Worm (Caenorhabditis elegans) whole organism, mixed stage, embryonic: ENCODE results near the gene col-178.

ENCODE experiments used
- M03D4.4 ChIP-seq: sonication (generic microtip); optimal IDR thresholded peaks from 2 replicates; lab custom pipeline; 2017; ENCODE audit warnings: mild to moderate bottlenecking, missing genetic modification characterization, missing compliant biosample characterization
- bed-3 ChIP-seq: fragments of 200-800 bp; sonication (Bioruptor generic); optimal IDR thresholded peaks from 3 replicates; lab custom pipeline; 2018; ENCODE audit warnings: mild to moderate bottlenecking, missing genetic modification characterization, moderate library complexity, missing compliant biosample characterization
- blmp-1 ChIP-seq: fragments of 150-350 bp; optimal IDR thresholded peaks from 2 replicates; lab custom pipeline; 2014; ENCODE audit warnings: missing biosample characterization, missing genetic modification characterization
- ceh-39 ChIP-seq: fragments of 150-350 bp; optimal IDR thresholded peaks from 2 replicates; lab custom pipeline; 2014; ENCODE audit warnings: missing biosample characterization, missing genetic modification characterization
- ceh-43 ChIP-seq: fragments of 200-800 bp; sonication (Bioruptor generic); optimal IDR thresholded peaks from 2 replicates; lab custom pipeline; 2018; ENCODE audit warnings: mild to moderate bottlenecking, missing genetic modification characterization, moderate library complexity, missing compliant biosample characterization
- ceh-83 ChIP-seq: fragments of 200-800 bp; sonication (Bioruptor generic); optimal IDR thresholded peaks from 2 replicates; lab custom pipeline; 2018; ENCODE audit warnings: mild to moderate bottlenecking, missing genetic modification characterization, missing compliant biosample characterization
- cnd-1 ChIP-seq: fragments of 200-800 bp; sonication (Bioruptor generic); optimal IDR thresholded peaks from 2 replicates; lab custom pipeline; 2018; ENCODE audit warnings: mild to moderate bottlenecking, missing genetic modification characterization, missing compliant biosample characterization
- drap-1 ChIP-seq: fragments of 200-800 bp; sonication (Bioruptor generic); optimal IDR thresholded peaks from 3 replicates; lab custom pipeline; 2018; ENCODE audit warnings: mild to moderate bottlenecking, missing genetic modification characterization, missing compliant biosample characterization
- elt-1 ChIP-seq: sonication (generic microtip); optimal IDR thresholded peaks from 2 replicates; lab custom pipeline; 2017; ENCODE audit warnings: missing genetic modification characterization, mild to moderate bottlenecking, missing compliant biosample characterization, antibody characterized with exemption, moderate library complexity, borderline replicate concordance; ENCODE audit not compliant: insufficient read depth
- flh-1 ChIP-seq: fragments of 200-800 bp; sonication (Bioruptor generic); optimal IDR thresholded peaks from 2 replicates; lab custom pipeline; 2018; ENCODE audit warnings: mild to moderate bottlenecking, missing genetic modification characterization, moderate library complexity, missing compliant biosample characterization
- ham-2 ChIP-seq: fragments of 200-800 bp; sonication (Bioruptor generic); optimal IDR thresholded peaks from 2 replicates; lab custom pipeline; 2018; ENCODE audit warnings: mild to moderate bottlenecking, missing genetic modification characterization, missing compliant biosample characterization
- hlh-1 ChIP-seq: fragments of 150-350 bp; optimal IDR thresholded peaks from 2 replicates; lab custom pipeline; 2014; ENCODE audit warnings: missing biosample characterization, missing genetic modification reagents, missing genetic modification characterization
- lin-13 ChIP-seq: fragments of 150-350 bp; optimal IDR thresholded peaks from 2 replicates; lab custom pipeline; 2014; ENCODE audit warnings: missing biosample characterization, missing genetic modification characterization
- lin-32 ChIP-seq: fragments of 200-800 bp; sonication (Bioruptor generic); optimal IDR thresholded peaks from 2 replicates; lab custom pipeline; 2018; ENCODE audit warnings: mild to moderate bottlenecking, missing genetic modification characterization, missing compliant biosample characterization
- lsy-2 ChIP-seq: fragments of 150-350 bp; optimal IDR thresholded peaks from 2 replicates; lab custom pipeline; 2014; ENCODE audit warnings: missing biosample characterization, missing genetic modification characterization
- mep-1 ChIP-seq: fragments of 150-350 bp; optimal IDR thresholded peaks from 2 replicates; lab custom pipeline; 2017; ENCODE audit warnings: missing biosample characterization, missing genetic modification reagents, missing genetic modification characterization, inconsistent platforms
- mls-2 ChIP-seq: sonication (generic microtip); optimal IDR thresholded peaks from 2 replicates; lab custom pipeline; 2016; ENCODE audit warnings: mild to moderate bottlenecking, missing genetic modification characterization, moderate library complexity, missing compliant biosample characterization
- nhr-12 ChIP-seq: fragments of 150-350 bp; optimal IDR thresholded peaks from 2 replicates; lab custom pipeline; 2014; ENCODE audit warnings: missing biosample characterization, missing genetic modification characterization
- nhr-2 ChIP-seq: fragments of 150-350 bp; optimal IDR thresholded peaks from 2 replicates; lab custom pipeline; 2014; ENCODE audit warnings: missing biosample characterization, missing genetic modification characterization
- nhr-237 ChIP-seq: fragments of 150-350 bp; optimal IDR thresholded peaks from 2 replicates; lab custom pipeline; 2014; ENCODE audit warnings: missing biosample characterization, missing genetic modification characterization
- nhr-28 ChIP-seq: fragments of 150-350 bp; optimal IDR thresholded peaks from 2 replicates; lab custom pipeline; 2014; ENCODE audit warnings: missing biosample characterization, missing genetic modification characterization
- nhr-76 ChIP-seq: sonication (generic microtip); optimal IDR thresholded peaks from 2 replicates; lab custom pipeline; 2017; ENCODE audit warnings: missing biosample characterization, missing genetic modification characterization
- pha-4 ChIP-seq: fragments of 150-350 bp; optimal IDR thresholded peaks from 2 replicates; lab custom pipeline; 2018; ENCODE audit warnings: missing biosample characterization, missing genetic modification reagents, missing genetic modification characterization
- sem-2 ChIP-seq: fragments of 200-800 bp; sonication (Bioruptor generic); optimal IDR thresholded peaks from 2 replicates; lab custom pipeline; 2018; ENCODE audit warnings: mild to moderate bottlenecking, missing genetic modification characterization, missing compliant biosample characterization
- snpc-4 ChIP-seq: fragments of 150-350 bp; optimal IDR thresholded peaks from 2 replicates; lab custom pipeline; 2014; ENCODE audit warnings: missing biosample characterization, missing genetic modification characterization
- sptf-1 ChIP-seq: sonication (generic microtip); optimal IDR thresholded peaks from 2 replicates; lab custom pipeline; 2017; ENCODE audit warnings: mild to moderate bottlenecking, missing genetic modification characterization, moderate library complexity, missing compliant biosample characterization
- tbx-8 ChIP-seq: fragments of 200-800 bp; sonication (Bioruptor generic); optimal IDR thresholded peaks from 2 replicates; lab custom pipeline; 2018; ENCODE audit warnings: mild to moderate bottlenecking, missing genetic modification characterization, moderate library complexity, missing compliant biosample characterization
- unc-120 ChIP-seq: sonication (generic microtip); optimal IDR thresholded peaks from 2 replicates; lab custom pipeline; 2017; ENCODE audit warnings: missing genetic modification characterization, missing compliant biosample characterization; ENCODE audit not compliant: poor library complexity, severe bottlenecking
- unc-39 ChIP-seq: fragments of 150-350 bp; optimal IDR thresholded peaks from 2 replicates; lab custom pipeline; 2014; ENCODE audit warnings: missing biosample characterization, missing genetic modification characterization
- zip-8 ChIP-seq: fragments of 150-350 bp; optimal IDR thresholded peaks from 2 replicates; lab custom pipeline; 2014; ENCODE audit warnings: missing biosample characterization, missing genetic modification characterization
- ztf-11 ChIP-seq: fragments of 150-350 bp; optimal IDR thresholded peaks from 2 replicates; lab custom pipeline; 2014; ENCODE audit warnings: missing biosample characterization, missing genetic modification characterization

The col-178 gene

ce11 chrX:11226595-11226994 is 27.3 kb downstream of the col-178 start, which contains the start of gene C34F6.12:
TSS of gene C34F6.12 (minus strand) at chrX:11226695.
- TF ChIP-seq ham-2 (GFP tag; lab: Kevin White, UChicago): no peak
- no peak for TF ChIP-seq lsy-2 (tag; lab: Kevin White, UChicago)
- TF ChIP-seq ceh-39: no peak
- TF ChIP-seq zip-8: no peak
- TF ChIP-seq bed-3 (GFP tag; lab: Kevin White, UChicago): no peak
- no peak for TF ChIP-seq snpc-4 (tag; lab: Kevin White, UChicago)
- TF ChIP-seq ceh-83 (GFP tag; lab: Kevin White, UChicago): no peak
- TF ChIP-seq drap-1 (GFP tag; lab: Kevin White, UChicago): no peak
- TF ChIP-seq pha-4 (tag; lab: Kevin White, UChicago): no peak
- TF ChIP-seq M03D4.4 (tag; lab: Kevin White, UChicago): no peak
- no peak for TF ChIP-seq unc-39
- no peak for TF ChIP-seq mls-2 (tag; lab: Kevin White, UChicago)
- no peak for TF ChIP-seq sptf-1
- TF ChIP-seq elt-1: no peak
- no peak for TF ChIP-seq mep-1 (tag; lab: Kevin White, UChicago)
- TF ChIP-seq cnd-1 (tag; lab: Kevin White, UChicago): no peak
- no peak for TF ChIP-seq nhr-2 (tag; lab: Kevin White, UChicago)
- no peak for TF ChIP-seq nhr-76 (tag; lab: Kevin White, UChicago)

- TF ChIP-seq pha-4 (tag; lab: Kevin White, UChicago): no peak
- no peak for TF ChIP-seq flh-1 (GFP tag; lab: Kevin White, UChicago)
- TF ChIP-seq nhr-28: no peak
- TF ChIP-seq mls-2 (tag; lab: Kevin White, UChicago): no peak
- no peak for TF ChIP-seq zip-8
- no peak for TF ChIP-seq M03D4.4 (tag; lab: Kevin White, UChicago)
- no peak for TF ChIP-seq nhr-12 (tag; lab: Kevin White, UChicago)
- no peak for TF ChIP-seq drap-1 (GFP tag; lab: Kevin White, UChicago)
- no peak for TF ChIP-seq lin-32 (GFP tag; lab: Kevin White, UChicago)
- no peak for TF ChIP-seq mep-1 (tag; lab: Kevin White, UChicago)
- TF ChIP-seq tbx-8: no peak
- no peak for TF ChIP-seq snpc-4 (tag; lab: Kevin White, UChicago)
- no peak for TF ChIP-seq ceh-43
- TF ChIP-seq ceh-83 (GFP tag; lab: Kevin White, UChicago): no peak
- no peak for TF ChIP-seq sptf-1
- TF ChIP-seq nhr-237 (tag; lab: Kevin White, UChicago): no peak
- TF ChIP-seq ham-2 (GFP tag; lab: Kevin White, UChicago): no peak
- no peak for TF ChIP-seq hlh-1
- no peak for TF ChIP-seq lin-13
- TF ChIP-seq, all 35 proteins: peak for 0
Observed at ce11 chrX:11240585-11241115, 41.4 kb downstream of the col-178 start, which contains the start of gene C34F6.10. TSS of gene C34F6.10 (minus strand) at chrX:11240635.

DNA sequence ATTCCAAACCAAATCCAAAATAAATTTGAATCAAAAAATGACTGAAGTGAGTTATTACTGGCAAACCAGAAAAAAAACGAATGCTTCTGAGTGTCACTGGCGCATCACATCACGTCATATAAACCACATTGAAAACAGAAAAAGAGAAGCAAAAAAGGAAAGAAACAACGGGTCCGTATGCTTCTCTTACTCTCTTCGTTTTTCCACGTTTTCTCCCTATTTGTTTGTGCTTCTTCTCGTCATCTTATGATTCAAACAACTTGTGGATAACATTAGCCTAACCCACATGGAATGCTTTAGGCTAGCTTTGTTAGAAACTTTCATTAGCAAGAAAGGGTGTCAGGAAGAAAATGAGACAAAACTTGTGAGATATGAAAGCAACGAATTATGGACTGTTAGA is 42.2 kb downstream of the col-178 start:
- TF ChIP-seq drap-1 (GFP tag; lab: Kevin White, UChicago) (no peak), nhr-76 (tag; lab: Kevin White, UChicago) (no peak), blmp-1 (no peak), nhr-237 (tag; lab: Kevin White, UChicago) (no peak), lin-13 (no peak), mep-1 (tag; lab: Kevin White, UChicago) (no peak), unc-120 (tag; lab: Kevin White, UChicago) (no peak), sptf-1 (no peak), nhr-28 (no peak), tbx-8 (no peak), mls-2 (tag; lab: Kevin White, UChicago) (no peak), zip-8 (no peak), ztf-11 (tag; lab: Kevin White, UChicago) (no peak), lin-32 (GFP tag; lab: Kevin White, UChicago) (no peak), sem-2 (GFP tag; lab: Kevin White, UChicago) (no peak), bed-3 (GFP tag; lab: Kevin White, UChicago) (no peak), nhr-12 (tag; lab: Kevin White, UChicago) (no peak)
- TF ChIP-seq, all 35 proteins: peak for 0

DNA sequence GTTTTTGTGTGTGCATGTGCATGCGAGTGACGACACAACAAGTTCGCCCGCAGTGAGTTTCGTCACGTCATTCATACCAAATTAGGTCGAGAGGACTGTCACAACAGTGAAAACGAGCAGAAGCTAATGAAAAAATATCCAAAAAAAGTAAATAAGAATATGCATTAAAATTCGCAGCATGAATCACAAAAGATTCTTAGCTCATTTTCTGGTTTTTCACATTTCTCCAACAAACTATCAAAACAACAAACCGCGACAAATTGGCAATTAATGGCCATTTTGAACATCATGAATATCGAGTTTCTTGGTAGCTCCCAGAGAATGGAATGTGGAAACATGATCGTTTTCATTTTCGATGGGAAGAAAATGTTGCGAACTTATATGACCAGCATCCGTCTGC is 44.3 kb downstream of the col-178 start:
- no peak for TF ChIP-seq pha-4 (tag; lab: Kevin White, UChicago)
- TF ChIP-seq lin-32 (GFP tag; lab: Kevin White, UChicago): no peak
- no peak for TF ChIP-seq lsy-2 (tag; lab: Kevin White, UChicago)
- TF ChIP-seq ceh-43: no peak
- TF ChIP-seq cnd-1 (tag; lab: Kevin White, UChicago): no peak
- no peak for TF ChIP-seq nhr-2 (tag; lab: Kevin White, UChicago)
- no peak for TF ChIP-seq mls-2 (tag; lab: Kevin White, UChicago)
- TF ChIP-seq M03D4.4 (tag; lab: Kevin White, UChicago): no peak
- TF ChIP-seq ztf-11 (tag; lab: Kevin White, UChicago): no peak
- no peak for TF ChIP-seq bed-3 (GFP tag; lab: Kevin White, UChicago)
